Fruit fly (Drosophila melanogaster) whole organism, embryonic: ENCODE results near the gene HERC2.

Experiments used
- CG10565 ChIP-seq: fragments of 200-800 bp; sonication (Bioruptor generic); optimal IDR thresholded peaks from 3 replicates; lab custom pipeline; 2016; ENCODE audit warnings: missing biosample characterization, mild to moderate bottlenecking, missing genetic modification characterization
- CG12155 ChIP-seq: fragments of 200-800 bp; sonication (Bioruptor generic); optimal IDR thresholded peaks from 3 replicates; lab custom pipeline; 2016; ENCODE audit warnings: missing biosample characterization, missing genetic modification characterization
- CG12391 ChIP-seq: fragments of 200-800 bp; sonication (Bioruptor generic); optimal IDR thresholded peaks from 3 replicates; lab custom pipeline; 2018; ENCODE audit warnings: missing biosample characterization, mild to moderate bottlenecking, missing genetic modification characterization, moderate library complexity
- CG12659 ChIP-seq: fragments of 200-800 bp; sonication (Bioruptor generic); optimal IDR thresholded peaks from 3 replicates; lab custom pipeline; 2017; ENCODE audit warnings: mild to moderate bottlenecking, missing biosample characterization, missing genetic modification reagents, missing genetic modification characterization
- CG13424 ChIP-seq: fragments of 200-800 bp; sonication (Bioruptor generic); optimal IDR thresholded peaks from 2 replicates; lab custom pipeline; 2019; ENCODE audit warnings: missing biosample characterization, mild to moderate bottlenecking, missing genetic modification characterization, moderate library complexity
- CG13624 ChIP-seq: fragments of 200-800 bp; sonication (Bioruptor generic); optimal IDR thresholded peaks from 2 replicates; lab custom pipeline; 2016; ENCODE audit warnings: missing biosample characterization, missing genetic modification characterization
- CG16815 ChIP-seq: fragments of 200-800 bp; sonication (Bioruptor generic); optimal IDR thresholded peaks from 3 replicates; lab custom pipeline; 2017; ENCODE audit warnings: missing biosample characterization, mild to moderate bottlenecking, missing genetic modification characterization
- CG17186 ChIP-seq: fragments of 200-800 bp; sonication (Bioruptor generic); optimal IDR thresholded peaks from 3 replicates; lab custom pipeline; 2017; ENCODE audit warnings: missing biosample characterization, missing genetic modification reagents, missing genetic modification characterization
- CG17612 ChIP-seq: fragments of 200-800 bp; sonication (Bioruptor generic); IDR thresholded peaks from 2 replicates; pipeline ENCODE4 v1.3.6; 2022; ENCODE audit warnings: missing biosample characterization, missing genetic modification characterization
- CG2116 ChIP-seq: fragments of 200-800 bp; sonication (Bioruptor generic); optimal IDR thresholded peaks from 3 replicates; lab custom pipeline; 2018; ENCODE audit warnings: missing biosample characterization, mild to moderate bottlenecking, missing genetic modification characterization
- CG2120 ChIP-seq: fragments of 200-800 bp; sonication (Bioruptor generic); optimal IDR thresholded peaks from 3 replicates; lab custom pipeline; 2016; ENCODE audit warnings: missing biosample characterization, missing genetic modification characterization
- CG2889 ChIP-seq: fragments of 200-800 bp; sonication (Bioruptor generic); IDR thresholded peaks from 3 replicates; pipeline ENCODE4 v1.3.6; 2022; ENCODE audit warnings: missing biosample characterization, missing genetic modification characterization
- CG30403 ChIP-seq: fragments of 200-800 bp; sonication (Bioruptor generic); optimal IDR thresholded peaks from 3 replicates; lab custom pipeline; 2016; ENCODE audit warnings: missing biosample characterization, missing genetic modification characterization
- CG4328 ChIP-seq: fragments of 200-800 bp; sonication (Bioruptor generic); optimal IDR thresholded peaks from 3 replicates; lab custom pipeline; 2017; ENCODE audit warnings: missing biosample characterization, missing genetic modification reagents, missing genetic modification characterization
- CG4730 ChIP-seq: fragments of 200-800 bp; sonication (Bioruptor generic); IDR thresholded peaks from 2 replicates; pipeline ENCODE4 v1.3.6; 2022; ENCODE audit warnings: missing biosample characterization, missing genetic modification characterization
- CG6654 ChIP-seq: fragments of 200-800 bp; sonication (Bioruptor generic); optimal IDR thresholded peaks from 2 replicates; lab custom pipeline; 2017; ENCODE audit warnings: missing biosample characterization, mild to moderate bottlenecking, missing genetic modification characterization
- CG6791 ChIP-seq: fragments of 200-800 bp; sonication (Bioruptor generic); IDR thresholded peaks from 3 replicates; pipeline ENCODE4 v1.3.6; 2022; ENCODE audit warnings: missing biosample characterization, missing genetic modification characterization; ENCODE audit not compliant: partially characterized antibody
- CG6813 ChIP-seq: fragments of 200-800 bp; sonication (Bioruptor generic); optimal IDR thresholded peaks from 2 replicates; lab custom pipeline; 2017; ENCODE audit warnings: missing biosample characterization, missing genetic modification characterization, mild to moderate bottlenecking, moderate library complexity, missing genetic modification reagents
- CG9437 ChIP-seq: fragments of 200-800 bp; sonication (Bioruptor generic); optimal IDR thresholded peaks from 2 replicates; lab custom pipeline; 2018; ENCODE audit warnings: missing biosample characterization, mild to moderate bottlenecking, missing genetic modification characterization
- ERR ChIP-seq: fragments of 200-800 bp; sonication (Bioruptor generic); optimal IDR thresholded peaks from 2 replicates; lab custom pipeline; 2016; ENCODE audit warnings: missing biosample characterization, missing genetic modification characterization
- Elba2 ChIP-seq: fragments of 200-800 bp; sonication (Bioruptor generic); optimal IDR thresholded peaks from 3 replicates; lab custom pipeline; 2016; ENCODE audit warnings: missing biosample characterization, missing genetic modification characterization
- Ets65A ChIP-seq: fragments of 200-800 bp; sonication (Bioruptor generic); peaks from one replicate; lab custom pipeline; 2016; ENCODE audit warnings: missing biosample characterization, missing genetic modification characterization
- Fer3 ChIP-seq: fragments of 200-800 bp; sonication (Bioruptor generic); optimal IDR thresholded peaks from 2 replicates; lab custom pipeline; 2018; ENCODE audit warnings: missing biosample characterization, mild to moderate bottlenecking, missing genetic modification characterization, moderate library complexity
- Hsf ChIP-seq: fragments of 200-800 bp; sonication (Bioruptor generic); optimal IDR thresholded peaks from 3 replicates; lab custom pipeline; 2016; ENCODE audit warnings: missing biosample characterization, missing genetic modification characterization
- Lpt ChIP-seq: fragments of >200 bp; optimal IDR thresholded peaks from 2 replicates; lab custom pipeline; 2018; ENCODE audit warnings: missing biosample characterization, missing genetic modification characterization
- MESR4 ChIP-seq: fragments of 200-800 bp; sonication (Bioruptor generic); optimal IDR thresholded peaks from 2 replicates; lab custom pipeline; 2018; ENCODE audit warnings: missing biosample characterization, mild to moderate bottlenecking, missing genetic modification characterization, moderate library complexity
- NFAT ChIP-seq: fragments of 200-800 bp; sonication (Bioruptor generic); IDR thresholded peaks from 2 replicates; pipeline ENCODE4 v1.3.6; 2022; ENCODE audit warnings: missing biosample characterization, missing genetic modification characterization
- Scr ChIP-seq: fragments of 200-800 bp; sonication (Bioruptor generic); IDR thresholded peaks from 2 replicates; pipeline ENCODE4 v1.3.6; 2022; ENCODE audit warnings: missing biosample characterization, missing genetic modification characterization; ENCODE audit not compliant: partially characterized antibody
- Sry-β ChIP-seq: fragments of 200-800 bp; sonication (Bioruptor generic); optimal IDR thresholded peaks from 2 replicates; lab custom pipeline; 2018; ENCODE audit warnings: missing biosample characterization, mild to moderate bottlenecking, missing genetic modification characterization, moderate library complexity
- TFAM ChIP-seq: fragments of 200-800 bp; sonication (Bioruptor generic); optimal IDR thresholded peaks from 2 replicates; lab custom pipeline; 2017; ENCODE audit warnings: missing biosample characterization, missing genetic modification characterization, inconsistent platforms
- cg ChIP-seq: fragments of 200-800 bp; sonication (Bioruptor generic); optimal IDR thresholded peaks from 3 replicates; lab custom pipeline; 2019; ENCODE audit warnings: missing biosample characterization, mild to moderate bottlenecking, missing genetic modification characterization, moderate library complexity
- corto ChIP-seq: fragments of 200-800 bp; sonication (Bioruptor generic); optimal IDR thresholded peaks from 2 replicates; lab custom pipeline; 2016; ENCODE audit warnings: missing biosample characterization, mild to moderate bottlenecking, missing genetic modification characterization, moderate library complexity
- crp ChIP-seq, 2 experiments: fragments of 200-800 bp; sonication (Bioruptor generic); optimal IDR thresholded peaks; 2 replicates in 1 of 2; 3 replicates in 1 of 2; lab custom pipeline; 2017; ENCODE audit warnings: missing biosample characterization in 2 of 2, missing genetic modification characterization in 2 of 2, mild to moderate bottlenecking in 1 of 2, moderate library complexity in 1 of 2
- dm ChIP-seq: fragments of 200-800 bp; sonication (Bioruptor generic); optimal IDR thresholded peaks from 3 replicates; lab custom pipeline; 2016; ENCODE audit warnings: missing biosample characterization, missing genetic modification characterization
- ftz-f1 ChIP-seq: fragments of 200-800 bp; sonication (Bioruptor generic); optimal IDR thresholded peaks from 2 replicates; lab custom pipeline; 2016; ENCODE audit warnings: missing biosample characterization, missing genetic modification characterization
- gt ChIP-seq: fragments of 200-800 bp; sonication (Bioruptor generic); IDR thresholded peaks from 2 replicates; pipeline ENCODE4 v1.3.6; 2022; ENCODE audit warnings: missing biosample characterization, missing genetic modification characterization
- hbn ChIP-seq: fragments of 200-800 bp; sonication (Bioruptor generic); IDR thresholded peaks from 2 replicates; pipeline ENCODE4 v1.3.6; 2022; ENCODE audit warnings: missing biosample characterization, missing genetic modification characterization; ENCODE audit not compliant: partially characterized antibody
- ind ChIP-seq: fragments of 200-800 bp; sonication (Bioruptor generic); optimal IDR thresholded peaks from 3 replicates; lab custom pipeline; 2016; ENCODE audit warnings: missing biosample characterization, missing genetic modification characterization
- mirr ChIP-seq: fragments of 200-800 bp; sonication (Bioruptor generic); optimal IDR thresholded peaks from 3 replicates; lab custom pipeline; 2018; ENCODE audit warnings: missing biosample characterization, mild to moderate bottlenecking, missing genetic modification characterization
- prd ChIP-seq, 3 experiments: fragments of >200 bp in 2 of 3; fragments of 200-800 bp in 1 of 3; sonication (Bioruptor generic) in 1 of 3; optimal IDR thresholded peaks in 2 of 3; IDR thresholded peaks in 1 of 3; 2 replicates in 2 of 3; 3 replicates in 1 of 3; pipeline versions ENCODE4 v1.3.6 to Lab custom; 2017 to 2022; ENCODE audit warnings: missing biosample characterization in 1 of 3, missing genetic modification characterization in 1 of 3
- pros ChIP-seq: fragments of 200-800 bp; sonication (Bioruptor generic); optimal IDR thresholded peaks from 3 replicates; lab custom pipeline; 2019; ENCODE audit warnings: missing biosample characterization, mild to moderate bottlenecking, missing genetic modification characterization, moderate library complexity
- sc ChIP-seq, 3 experiments: fragments of >200 bp in 2 of 3; fragments of 200-800 bp in 1 of 3; sonication (Bioruptor generic) in 1 of 3; optimal IDR thresholded peaks; 2 replicates in 2 of 3; 3 replicates in 1 of 3; lab custom pipeline; 2017; ENCODE audit warnings: mild to moderate bottlenecking in 1 of 3, missing biosample characterization in 1 of 3, missing genetic modification characterization in 1 of 3, missing genetic modification reagents in 1 of 3
- seq ChIP-seq: fragments of 200-800 bp; sonication (Bioruptor generic); IDR thresholded peaks from 2 replicates; pipeline ENCODE4 v1.3.6; 2022; ENCODE audit warnings: missing biosample characterization, missing genetic modification characterization
- tll ChIP-seq, 2 experiments: fragments of 200-800 bp in 1 of 2; fragments of >200 bp in 1 of 2; sonication (Bioruptor generic) in 1 of 2; optimal IDR thresholded peaks; 2 replicates each; lab custom pipeline; 2017 to 2019; ENCODE audit warnings: missing biosample characterization in 2 of 2, missing genetic modification characterization in 2 of 2, mild to moderate bottlenecking in 1 of 2, moderate library complexity in 1 of 2
- trh ChIP-seq: fragments of 200-800 bp; sonication (Bioruptor generic); optimal IDR thresholded peaks from 2 replicates; lab custom pipeline; 2016; ENCODE audit warnings: missing biosample characterization, missing genetic modification characterization
- ttk ChIP-seq: fragments of 200-800 bp; sonication (Bioruptor generic); IDR thresholded peaks from 2 replicates; pipeline ENCODE4 v2.1.2; 2022; ENCODE audit warnings: missing biosample characterization, missing genetic modification characterization
- tx ChIP-seq: fragments of 200-800 bp; sonication (Bioruptor generic); optimal IDR thresholded peaks from 2 replicates; lab custom pipeline; 2016; ENCODE audit warnings: missing biosample characterization, missing genetic modification characterization

HERC2 gene

DNA sequence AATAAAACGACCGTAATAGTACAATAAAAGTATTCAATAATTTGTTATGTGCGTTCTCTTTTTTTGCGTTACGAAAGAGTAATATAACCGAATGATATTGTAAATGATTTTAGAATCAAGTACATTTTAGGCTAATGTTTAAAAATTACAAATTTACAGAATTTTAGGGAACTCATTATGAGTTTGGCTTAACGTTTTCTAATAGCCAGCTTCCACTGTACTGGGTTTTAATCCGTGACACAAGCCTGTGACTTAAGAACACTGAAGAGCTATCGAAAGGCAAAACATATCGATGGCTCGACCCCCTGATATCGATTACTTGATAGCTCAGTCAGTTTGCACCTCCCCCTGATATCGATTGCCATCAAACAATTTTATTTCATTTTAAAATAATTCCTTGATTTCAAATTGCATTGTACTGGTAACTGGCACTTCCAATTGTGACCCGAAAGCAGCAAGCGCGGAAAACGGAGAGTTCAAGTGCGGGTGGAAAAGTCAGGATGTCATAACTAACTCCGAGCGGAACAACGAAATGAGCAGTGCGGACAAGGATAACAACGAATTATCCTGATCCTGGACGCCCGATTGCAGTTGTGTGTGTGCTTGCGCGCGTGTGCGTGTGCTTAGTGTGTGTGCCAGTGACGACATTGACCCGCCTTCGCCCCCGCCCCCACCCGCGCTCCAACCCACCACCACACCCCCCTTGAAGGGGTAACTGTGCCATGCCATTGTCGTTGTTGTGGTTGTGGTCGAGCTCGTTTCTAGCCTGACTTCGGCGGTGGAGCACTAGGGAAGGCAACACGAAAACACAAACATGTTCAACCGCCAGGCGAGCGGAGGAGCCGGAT, at the start of gene HERC2 (continued):
- peak; percentile 95 for TF ChIP-seq CG6791 (GFP tag; lab: Robert Waterston, UW)
- no peak for TF ChIP-seq dm (GFP tag; lab: Kevin White, UChicago)
- peak; percentile 74 for TF ChIP-seq CG2120 (GFP tag; lab: Kevin White, UChicago)
- TF ChIP-seq CG13624 (GFP tag; lab: Kevin White, UChicago) = peak; percentile 55
- peak; percentile 58 for TF ChIP-seq ind
- peak; percentile 23 for TF ChIP-seq CG16815 (GFP tag; lab: Kevin White, UChicago)
- TF ChIP-seq Fer3 (tag; lab: Kevin White, UChicago) = peak; percentile 12
- peak; percentile 82 for TF ChIP-seq hbn (GFP tag; lab: Robert Waterston, UW)
- no peak for TF ChIP-seq crp (GFP tag; optimal IDR thresholded peaks at IDR 0.05; lab: Kevin White, UChicago)
- no peak for TF ChIP-seq seq (GFP tag; lab: Robert Waterston, UW)
- peak; percentile 84 for TF ChIP-seq Scr (GFP tag; lab: Robert Waterston, UW)
- TF ChIP-seq CG30403 = peak; percentile 53
- peak; percentile 93 for TF ChIP-seq Ets65A (GFP tag; lab: Kevin White, UChicago)
- TF ChIP-seq CG12155 (GFP tag; lab: Kevin White, UChicago) = no peak
- TF ChIP-seq CG10565 (GFP tag; lab: Kevin White, UChicago) = no peak
- TF ChIP-seq CG17186 = peak; percentile 17
- no peak for TF ChIP-seq gt (GFP tag; lab: Robert Waterston, UW)
- no peak for TF ChIP-seq CG6813 (GFP tag; lab: Kevin White, UChicago)
- 0 out of 2 replicates have a peak, but pooled peaks have one; percentile 33 for TF ChIP-seq CG4730
- TF ChIP-seq Elba2 (GFP tag; lab: Kevin White, UChicago) = peak; percentile 12
- no peak for TF ChIP-seq pros
- peak; percentile 14 for TF ChIP-seq ERR (GFP tag; lab: Kevin White, UChicago)
- TF ChIP-seq Lpt = no peak
- TF ChIP-seq sc (optimal IDR thresholded peaks at IDR 0.05; lab: Kevin White, UChicago) = no peak
- no peak for TF ChIP-seq sc (GFP tag; optimal IDR thresholded peaks at IDR 0.05; lab: Kevin White, UChicago)
- 0 out of 3 replicates have a peak, but pooled peaks have one; percentile 18 for TF ChIP-seq CG2889 (GFP tag; lab: Robert Waterston, UW)
- TF ChIP-seq tll (GFP tag; optimal IDR thresholded peaks at IDR 0.05; lab: Kevin White, UChicago) = no peak
- TF ChIP-seq CG13424 (tag; lab: Kevin White, UChicago) = peak; percentile 31
- 0 out of 2 replicates have a peak, but pooled peaks have one; percentile 12 for TF ChIP-seq CG17612 (GFP tag; lab: Robert Waterston, UW)
- no peak for TF ChIP-seq CG6654 (GFP tag; lab: Kevin White, UChicago)
- TF ChIP-seq MESR4 = peak; percentile 78
- peak; percentile 23 for TF ChIP-seq CG12659 (GFP tag; lab: Kevin White, UChicago)
- peak; percentile 5 for TF ChIP-seq cg (GFP tag; lab: Kevin White, UChicago)
- peak; percentile 53 for TF ChIP-seq Hsf (GFP tag; lab: Kevin White, UChicago)
- TF ChIP-seq NFAT (GFP tag; lab: Robert Waterston, UW) = peak; percentile 81
- no peak for TF ChIP-seq trh
- TF ChIP-seq mirr (GFP tag; lab: Kevin White, UChicago) = no peak
- TF ChIP-seq tx (GFP tag; lab: Kevin White, UChicago) = peak; percentile 15
- TF ChIP-seq CG2116 (GFP tag; lab: Kevin White, UChicago) = peak; percentile 67
- TF ChIP-seq CG9437 (GFP tag; lab: Kevin White, UChicago) = no peak
- peak; percentile 45; the same call in 1 of the 2 replicates for TF ChIP-seq ttk
- TF ChIP-seq CG12391 (tag; lab: Kevin White, UChicago) = peak; percentile 40
- no peak for TF ChIP-seq Sry-β (GFP tag; lab: Kevin White, UChicago)
- no peak for TF ChIP-seq prd (optimal IDR thresholded peaks at IDR 0.05; lab: Kevin White, UChicago)
- TF ChIP-seq prd (GFP tag; IDR thresholded peaks at IDR 0.05; lab: Robert Waterston, UW) = peak; percentile 77
- no peak for TF ChIP-seq TFAM
- no peak for TF ChIP-seq CG4328
- TF ChIP-seq ftz-f1 (GFP tag; lab: Kevin White, UChicago) = no peak
- no peak for TF ChIP-seq corto (GFP tag; lab: Kevin White, UChicago)
